Fruit fly (Drosophila melanogaster) whole organism, embryonic: ENCODE data around the gene Nin.

Experiments used
- ATbp ChIP-seq: fragments of 200-800 bp; sonication (Bioruptor generic); optimal IDR thresholded peaks from 2 replicates; lab custom pipeline; 2017; ENCODE audit warnings: missing biosample characterization, mild to moderate bottlenecking, missing genetic modification characterization, missing genetic modification reagents
- Adf1 ChIP-seq: fragments of 200-800 bp; sonication (Bioruptor generic); IDR thresholded peaks from 2 replicates; pipeline ENCODE4 v1.3.6; 2022; ENCODE audit warnings: missing biosample characterization, missing genetic modification characterization
- Bdp1 ChIP-seq: fragments of 200-800 bp; sonication (Bioruptor generic); optimal IDR thresholded peaks from 3 replicates; lab custom pipeline; 2016; ENCODE audit warnings: missing biosample characterization, missing genetic modification characterization
- CG10565 ChIP-seq: fragments of 200-800 bp; sonication (Bioruptor generic); optimal IDR thresholded peaks from 3 replicates; lab custom pipeline; 2016; ENCODE audit warnings: missing biosample characterization, mild to moderate bottlenecking, missing genetic modification characterization
- CG11504 ChIP-seq: fragments of 200-800 bp; sonication (Bioruptor generic); optimal IDR thresholded peaks from 3 replicates; lab custom pipeline; 2019; ENCODE audit warnings: missing biosample characterization, mild to moderate bottlenecking, missing genetic modification characterization, moderate library complexity
- CG12769 ChIP-seq: fragments of 200-800 bp; sonication (Bioruptor generic); optimal IDR thresholded peaks from 2 replicates; lab custom pipeline; 2019; ENCODE audit warnings: missing biosample characterization, mild to moderate bottlenecking, missing genetic modification characterization, moderate library complexity
- CG13287 ChIP-seq: fragments of 200-800 bp; sonication (Bioruptor generic); IDR thresholded peaks from 2 replicates; pipeline ENCODE4 v1.3.6; 2022; ENCODE audit warnings: missing biosample characterization, missing genetic modification characterization; ENCODE audit not compliant: partially characterized antibody
- CG13624 ChIP-seq: fragments of 200-800 bp; sonication (Bioruptor generic); optimal IDR thresholded peaks from 2 replicates; lab custom pipeline; 2016; ENCODE audit warnings: missing biosample characterization, missing genetic modification characterization
- CG14441 ChIP-seq: fragments of 200-800 bp; sonication (Bioruptor generic); IDR thresholded peaks from 2 replicates; pipeline ENCODE4 v1.3.6; 2022; ENCODE audit warnings: missing biosample characterization, missing genetic modification characterization
- CG14667 ChIP-seq: fragments of 200-800 bp; sonication (Bioruptor generic); IDR thresholded peaks from 2 replicates; pipeline ENCODE4 v1.3.6; 2022; ENCODE audit warnings: missing biosample characterization, missing genetic modification characterization
- CG15601 ChIP-seq: fragments of 200-800 bp; sonication (Bioruptor generic); optimal IDR thresholded peaks from 3 replicates; lab custom pipeline; 2019; ENCODE audit warnings: missing biosample characterization, mild to moderate bottlenecking, missing genetic modification characterization, moderate library complexity
- CG1647 ChIP-seq: fragments of 200-800 bp; sonication (Bioruptor generic); optimal IDR thresholded peaks from 3 replicates; lab custom pipeline; 2016; ENCODE audit warnings: missing biosample characterization, missing genetic modification characterization
- CG17568 ChIP-seq: fragments of 200-800 bp; sonication (Bioruptor generic); optimal IDR thresholded peaks from 2 replicates; lab custom pipeline; 2018; ENCODE audit warnings: missing biosample characterization, mild to moderate bottlenecking, missing genetic modification characterization, moderate library complexity
- CG18262 ChIP-seq: fragments of 200-800 bp; optimal IDR thresholded peaks from 3 replicates; lab custom pipeline; 2019; ENCODE audit warnings: missing biosample characterization, mild to moderate bottlenecking, missing genetic modification characterization, moderate library complexity
- CG1832 ChIP-seq: fragments of 200-800 bp; sonication (Bioruptor generic); optimal IDR thresholded peaks from 2 replicates; lab custom pipeline; 2017; ENCODE audit warnings: missing biosample characterization, mild to moderate bottlenecking, missing genetic modification characterization, inconsistent platforms
- CG32767 ChIP-seq: fragments of 200-800 bp; sonication (Bioruptor generic); IDR thresholded peaks from 2 replicates; pipeline ENCODE4 v1.3.6; 2022; ENCODE audit warnings: missing biosample characterization, missing genetic modification characterization
- CG6813 ChIP-seq: fragments of 200-800 bp; sonication (Bioruptor generic); optimal IDR thresholded peaks from 2 replicates; lab custom pipeline; 2017; ENCODE audit warnings: missing biosample characterization, missing genetic modification characterization, mild to moderate bottlenecking, moderate library complexity, missing genetic modification reagents
- CG7357 ChIP-seq: fragments of 200-800 bp; sonication (Bioruptor generic); IDR thresholded peaks from 3 replicates; pipeline ENCODE4 v1.3.6; 2022; ENCODE audit warnings: missing biosample characterization, missing genetic modification characterization
- CG7786 ChIP-seq: fragments of 200-800 bp; sonication (Bioruptor generic); optimal IDR thresholded peaks from 2 replicates; lab custom pipeline; 2016; ENCODE audit warnings: missing biosample characterization, missing genetic modification characterization
- CG7928 ChIP-seq: fragments of 200-800 bp; sonication (Bioruptor generic); optimal IDR thresholded peaks from 2 replicates; lab custom pipeline; 2017; ENCODE audit warnings: missing biosample characterization, mild to moderate bottlenecking, missing genetic modification characterization
- CG8388 ChIP-seq: fragments of 200-800 bp; sonication (Bioruptor generic); optimal IDR thresholded peaks from 2 replicates; lab custom pipeline; 2019; ENCODE audit warnings: missing biosample characterization, mild to moderate bottlenecking, missing genetic modification characterization, moderate library complexity
- CHES-1-like ChIP-seq: fragments of 200-800 bp; sonication (Bioruptor generic); optimal IDR thresholded peaks from 2 replicates; lab custom pipeline; 2016; ENCODE audit warnings: missing biosample characterization, missing genetic modification characterization
- CTCF ChIP-seq: fragments of 200-800 bp; sonication (Bioruptor generic); optimal IDR thresholded peaks from 2 replicates; lab custom pipeline; 2017; ENCODE audit warnings: missing biosample characterization, mild to moderate bottlenecking, missing genetic modification characterization, moderate library complexity
- Dip2 ChIP-seq: fragments of 200-800 bp; sonication (Bioruptor generic); IDR thresholded peaks from 2 replicates; pipeline ENCODE4 v1.3.6; 2022; ENCODE audit warnings: missing biosample characterization, missing genetic modification characterization
- Doc2 ChIP-seq: fragments of 200-800 bp; sonication (Bioruptor generic); IDR thresholded peaks from 2 replicates; pipeline ENCODE4 v1.3.6; 2022; ENCODE audit warnings: missing biosample characterization, missing genetic modification characterization
- Hand ChIP-seq: fragments of 200-800 bp; sonication (Bioruptor generic); optimal IDR thresholded peaks from 2 replicates; lab custom pipeline; 2017; ENCODE audit warnings: mild to moderate bottlenecking, missing biosample characterization, missing genetic modification reagents, missing genetic modification characterization
- Hr78 ChIP-seq, 2 experiments: fragments of 200-800 bp in 1 of 2; fragments of >200 bp in 1 of 2; sonication (Bioruptor generic) in 1 of 2; optimal IDR thresholded peaks; 2 replicates each; lab custom pipeline; 2017 to 2019; ENCODE audit warnings: missing biosample characterization in 2 of 2, missing genetic modification characterization in 2 of 2, mild to moderate bottlenecking in 1 of 2, moderate library complexity in 1 of 2
- Lhr ChIP-seq: fragments of 200-800 bp; sonication (Bioruptor generic); optimal IDR thresholded peaks from 3 replicates; lab custom pipeline; 2017; ENCODE audit warnings: mild to moderate bottlenecking, missing biosample characterization, missing genetic modification reagents, missing genetic modification characterization
- Lim3 ChIP-seq: fragments of 200-800 bp; sonication (Bioruptor generic); IDR thresholded peaks from 2 replicates; pipeline ENCODE4 v1.3.6; 2022; ENCODE audit warnings: missing biosample characterization, missing genetic modification characterization
- Max ChIP-seq: fragments of 200-800 bp; sonication (Bioruptor generic); optimal IDR thresholded peaks from 2 replicates; lab custom pipeline; 2016; ENCODE audit warnings: missing biosample characterization, mild to moderate bottlenecking, missing genetic modification characterization
- NK7.1 ChIP-seq: fragments of 200-800 bp; sonication (Bioruptor generic); optimal IDR thresholded peaks from 3 replicates; lab custom pipeline; 2016; ENCODE audit warnings: missing biosample characterization, missing genetic modification characterization
- Optix ChIP-seq: fragments of 200-800 bp; sonication (Bioruptor generic); IDR thresholded peaks from 3 replicates; pipeline ENCODE4 v1.3.6; 2022; ENCODE audit warnings: missing biosample characterization, missing genetic modification characterization
- Spps ChIP-seq: fragments of 200-800 bp; sonication (Bioruptor generic); optimal IDR thresholded peaks from 2 replicates; lab custom pipeline; 2018; ENCODE audit warnings: missing biosample characterization, mild to moderate bottlenecking, missing genetic modification characterization
- Taf1 ChIP-seq: fragments of 200-800 bp; sonication (Bioruptor generic); IDR thresholded peaks from 2 replicates; pipeline ENCODE4 v1.3.6; 2022; ENCODE audit warnings: missing biosample characterization, missing genetic modification characterization
- aop ChIP-seq: fragments of 200-800 bp; sonication (Bioruptor generic); IDR thresholded peaks from 2 replicates; pipeline ENCODE4 v1.3.6; 2022; ENCODE audit warnings: missing biosample characterization, missing genetic modification characterization
- cato ChIP-seq: fragments of 200-800 bp; sonication (Bioruptor generic); optimal IDR thresholded peaks from 2 replicates; lab custom pipeline; 2016; ENCODE audit warnings: missing biosample characterization, missing genetic modification characterization, borderline replicate concordance
- crol ChIP-seq: fragments of 200-800 bp; sonication (Bioruptor generic); IDR thresholded peaks from 2 replicates; pipeline ENCODE4 v1.3.6; 2022; ENCODE audit warnings: missing biosample characterization, missing genetic modification characterization
- dimm ChIP-seq: fragments of 200-800 bp; sonication (Bioruptor generic); IDR thresholded peaks from 2 replicates; pipeline ENCODE4 v1.3.6; 2022; ENCODE audit warnings: missing biosample characterization, missing genetic modification characterization
- dmrt11E ChIP-seq: fragments of 200-800 bp; sonication (Bioruptor generic); optimal IDR thresholded peaks from 3 replicates; lab custom pipeline; 2018; ENCODE audit warnings: missing biosample characterization, mild to moderate bottlenecking, missing genetic modification characterization, moderate library complexity
- fd96Cb ChIP-seq: fragments of 200-800 bp; sonication (Bioruptor generic); optimal IDR thresholded peaks from 2 replicates; lab custom pipeline; 2018; ENCODE audit warnings: missing biosample characterization, mild to moderate bottlenecking, missing genetic modification characterization, moderate library complexity
- fru ChIP-seq: fragments of >200 bp; optimal IDR thresholded peaks from 2 replicates; lab custom pipeline; 2017
- h ChIP-seq: fragments of >200 bp; optimal IDR thresholded peaks from 2 replicates; lab custom pipeline; 2017
- ind ChIP-seq: fragments of 200-800 bp; sonication (Bioruptor generic); optimal IDR thresholded peaks from 3 replicates; lab custom pipeline; 2016; ENCODE audit warnings: missing biosample characterization, missing genetic modification characterization
- inv ChIP-seq: fragments of 200-800 bp; sonication (Bioruptor generic); IDR thresholded peaks from 2 replicates; pipeline ENCODE4 v1.3.6; 2022; ENCODE audit warnings: missing biosample characterization, missing genetic modification characterization; ENCODE audit not compliant: partially characterized antibody
- mld ChIP-seq: fragments of 200-800 bp; sonication (Bioruptor generic); IDR thresholded peaks from 3 replicates; pipeline ENCODE4 v1.3.6; 2022; ENCODE audit warnings: missing biosample characterization, missing genetic modification characterization; ENCODE audit not compliant: partially characterized antibody
- odd ChIP-seq: fragments of 200-800 bp; sonication (Bioruptor generic); optimal IDR thresholded peaks from 2 replicates; lab custom pipeline; 2017; ENCODE audit warnings: missing biosample characterization, mild to moderate bottlenecking, missing genetic modification characterization
- pb ChIP-seq: fragments of 200-800 bp; sonication (Bioruptor generic); optimal IDR thresholded peaks from 3 replicates; lab custom pipeline; 2016; ENCODE audit warnings: missing biosample characterization, missing genetic modification characterization
- pzg ChIP-seq: fragments of 200-800 bp; sonication (Bioruptor generic); optimal IDR thresholded peaks from 3 replicates; lab custom pipeline; 2018; ENCODE audit warnings: missing biosample characterization, mild to moderate bottlenecking, missing genetic modification characterization, moderate library complexity
- schlank ChIP-seq: fragments of 200-800 bp; sonication (Bioruptor generic); optimal IDR thresholded peaks from 2 replicates; lab custom pipeline; 2018; ENCODE audit warnings: missing biosample characterization, mild to moderate bottlenecking, missing genetic modification characterization
- sens ChIP-seq: fragments of 200-800 bp; sonication (Bioruptor generic); peaks from one replicate; lab custom pipeline; 2016; ENCODE audit warnings: missing biosample characterization, missing genetic modification characterization
- stc ChIP-seq: fragments of 200-800 bp; sonication (Bioruptor generic); IDR thresholded peaks from 2 replicates; pipeline ENCODE4 v1.3.6; 2022; ENCODE audit warnings: missing biosample characterization, missing genetic modification characterization

The Nin gene

dm6 chr2L:5278309-5279130, at the start of gene Nin, which contains the start of gene Bub1 (continued):
- no peak for TF ChIP-seq pb (GFP tag; lab: Kevin White, UChicago)
- TF ChIP-seq dmrt11E (tag; lab: Kevin White, UChicago) = no peak
- TF ChIP-seq Doc2 (GFP tag; lab: Robert Waterston, UW) = no peak
- peak; percentile 92 for TF ChIP-seq CTCF (GFP tag; lab: Kevin White, UChicago)
- TF ChIP-seq Bdp1 = no peak
- TF ChIP-seq pzg (GFP tag; lab: Kevin White, UChicago) = peak; percentile 44
- no peak for TF ChIP-seq Lim3 (GFP tag; lab: Robert Waterston, UW)
- TF ChIP-seq CG7786 = no peak
- peak; percentile 35 for TF ChIP-seq ind (GFP tag; lab: Kevin White, UChicago)
- TF ChIP-seq CG6813 (GFP tag; lab: Kevin White, UChicago) = no peak
- no peak for TF ChIP-seq Dip2
- TF ChIP-seq schlank (tag; lab: Kevin White, UChicago) = no peak
- no peak for TF ChIP-seq Taf1
- TF ChIP-seq CG14667 (GFP tag; lab: Robert Waterston, UW) = peak; percentile 14; the same call in 1 of the 2 replicates
- no peak for TF ChIP-seq aop (GFP tag; lab: Robert Waterston, UW)
- no peak for TF ChIP-seq Adf1 (GFP tag; lab: Robert Waterston, UW)
- TF ChIP-seq Spps (tag; lab: Kevin White, UChicago) = no peak
- TF ChIP-seq Hand = no peak
- no peak for TF ChIP-seq fd96Cb (tag; lab: Kevin White, UChicago)
- no peak for TF ChIP-seq dimm
- TF ChIP-seq CG17568 = no peak
- no peak for TF ChIP-seq CG32767
- TF ChIP-seq h (lab: Kevin White, UChicago) = no peak
- no peak for TF ChIP-seq CG7928 (GFP tag; lab: Kevin White, UChicago)
- no peak for TF ChIP-seq CG11504 (tag; lab: Kevin White, UChicago)
- TF ChIP-seq Lhr (GFP tag; lab: Kevin White, UChicago) = no peak
- no peak for TF ChIP-seq Hr78 (GFP tag; optimal IDR thresholded peaks at IDR 0.05; lab: Kevin White, UChicago)
- no peak for TF ChIP-seq stc (GFP tag; lab: Robert Waterston, UW)
- TF ChIP-seq CG14441 (GFP tag; lab: Robert Waterston, UW) = peak; percentile 31; the same call in 1 of the 2 replicates
- peak; percentile 87 for TF ChIP-seq inv
- no peak for TF ChIP-seq CG7357 (GFP tag; lab: Robert Waterston, UW)
- peak; percentile 81 for TF ChIP-seq CG13287 (GFP tag; lab: Robert Waterston, UW)
- no peak for TF ChIP-seq NK7.1 (GFP tag; lab: Kevin White, UChicago)
- no peak for TF ChIP-seq crol (GFP tag; lab: Robert Waterston, UW)
- TF ChIP-seq odd (GFP tag; lab: Kevin White, UChicago) = no peak
- TF ChIP-seq CG10565 (GFP tag; lab: Kevin White, UChicago) = no peak
- no peak for TF ChIP-seq cato
- no peak for TF ChIP-seq Max (GFP tag; lab: Kevin White, UChicago)
- no peak for TF ChIP-seq CG15601 (tag; lab: Kevin White, UChicago)
- no peak for TF ChIP-seq CG8388 (GFP tag; lab: Kevin White, UChicago)
- TF ChIP-seq sens = peak; percentile 85
- no peak for TF ChIP-seq CG12769
- no peak for TF ChIP-seq CG1647 (GFP tag; lab: Kevin White, UChicago)
- peak; percentile 16 for TF ChIP-seq CG13624 (GFP tag; lab: Kevin White, UChicago)
- no peak for TF ChIP-seq CHES-1-like (GFP tag; lab: Kevin White, UChicago)
- TF ChIP-seq CG1832 (GFP tag; lab: Kevin White, UChicago) = no peak
- TF ChIP-seq mld (GFP tag; lab: Robert Waterston, UW) = peak; percentile 79
- TF ChIP-seq fru (lab: Kevin White, UChicago) = no peak
- TF ChIP-seq ATbp = no peak
- no peak for TF ChIP-seq Optix (GFP tag; lab: Robert Waterston, UW)
- TF ChIP-seq CG18262 (tag; lab: Kevin White, UChicago) = peak; percentile 30
